Worm (Caenorhabditis elegans) whole organism, L1 larva: ENCODE results near the gene zgpa-1.

Experiments used
- C16A3.4 ChIP-seq: fragments of 150-350 bp; optimal IDR thresholded peaks from 2 replicates; lab custom pipeline; 2014; ENCODE audit warnings: missing biosample characterization, missing genetic modification characterization
- F16B12.6 ChIP-seq: fragments of 150-350 bp; optimal IDR thresholded peaks from 2 replicates; lab custom pipeline; 2014; ENCODE audit warnings: missing biosample characterization, missing genetic modification characterization
- Y116A8C.19 ChIP-seq: sonication (generic microtip); optimal IDR thresholded peaks from 2 replicates; lab custom pipeline; 2016; ENCODE audit warnings: missing compliant biosample characterization, missing genetic modification characterization, borderline replicate concordance
- aly-2 ChIP-seq: fragments of 150-350 bp; optimal IDR thresholded peaks from 2 replicates; lab custom pipeline; 2014; ENCODE audit warnings: missing biosample characterization, missing genetic modification characterization
- blmp-1 ChIP-seq: fragments of 150-350 bp; optimal IDR thresholded peaks from 2 replicates; lab custom pipeline; 2014; ENCODE audit warnings: missing biosample characterization, missing genetic modification characterization
- ceh-82 ChIP-seq, 3 experiments: fragments of 150-350 bp in 1 of 3; sonication (generic microtip) in 2 of 3; optimal IDR thresholded peaks; 2 replicates each; lab custom pipeline; 2014 to 2017; ENCODE audit warnings: missing biosample characterization in 3 of 3, missing genetic modification characterization in 3 of 3
- ceh-88 ChIP-seq: fragments of 200-800 bp; sonication (Bioruptor generic); IDR thresholded peaks from 2 replicates; pipeline ENCODE4 v1.3.6; 2022; ENCODE audit warnings: missing genetic modification characterization, missing compliant biosample characterization
- ceh-90 ChIP-seq: sonication (generic microtip); optimal IDR thresholded peaks from 2 replicates; lab custom pipeline; 2016; ENCODE audit warnings: missing genetic modification characterization, missing compliant biosample characterization
- efl-1 ChIP-seq, 4 experiments: fragments of 150-350 bp; optimal IDR thresholded peaks in 3 of 4; peaks in 1 of 4; 1 replicate in 1 of 4; 2 replicates in 3 of 4; lab custom pipeline; 2014; ENCODE audit warnings: missing biosample characterization in 2 of 4, missing genetic modification characterization in 2 of 4, missing genetic modification reagents in 2 of 4
- egl-27 ChIP-seq, 2 experiments: fragments of 150-350 bp in 1 of 2; sonication (generic microtip); optimal IDR thresholded peaks; 3 replicates each; lab custom pipeline; 2017 to 2018; ENCODE audit warnings: missing biosample characterization in 2 of 2, missing genetic modification characterization in 2 of 2, missing genetic modification reagents in 2 of 2
- elt-3 ChIP-seq, 6 experiments: fragments of 150-350 bp in 1 of 6; sonication (generic microtip); optimal IDR thresholded peaks; 2 replicates each; lab custom pipeline; 2017 to 2018; ENCODE audit warnings: missing biosample characterization in 6 of 6, missing genetic modification characterization in 6 of 6, inconsistent platforms in 1 of 6
- fkh-10 ChIP-seq: sonication (generic microtip); optimal IDR thresholded peaks from 2 replicates; lab custom pipeline; 2017; ENCODE audit warnings: missing biosample characterization, missing genetic modification reagents, missing genetic modification characterization
- fkh-8 ChIP-seq: sonication (generic microtip); optimal IDR thresholded peaks from 2 replicates; lab custom pipeline; 2016; ENCODE audit warnings: mild to moderate bottlenecking, missing genetic modification characterization, missing compliant biosample characterization
- fos-1 ChIP-seq: fragments of 150-350 bp; optimal IDR thresholded peaks from 2 replicates; lab custom pipeline; 2014; ENCODE audit warnings: missing biosample characterization, missing genetic modification characterization
- grh-1 ChIP-seq: fragments of 200-800 bp; sonication (Bioruptor generic); IDR thresholded peaks from 2 replicates; pipeline ENCODE4 v1.3.6; 2022; ENCODE audit warnings: missing genetic modification reagents, missing genetic modification characterization, missing compliant biosample characterization
- irx-1 ChIP-seq: sonication (generic microtip); optimal IDR thresholded peaks from 2 replicates; lab custom pipeline; 2016; ENCODE audit warnings: missing genetic modification characterization, missing compliant biosample characterization
- isw-1 ChIP-seq: fragments of 200-800 bp; sonication (Bioruptor generic); IDR thresholded peaks from 2 replicates; pipeline ENCODE4 v1.3.6; 2022; ENCODE audit warnings: missing genetic modification characterization, missing compliant biosample characterization
- jun-1 ChIP-seq: fragments of 150-350 bp; optimal IDR thresholded peaks from 2 replicates; lab custom pipeline; 2014; ENCODE audit warnings: missing biosample characterization, missing genetic modification reagents, missing genetic modification characterization
- lin-13 ChIP-seq: fragments of 150-350 bp; optimal IDR thresholded peaks from 2 replicates; lab custom pipeline; 2014; ENCODE audit warnings: missing biosample characterization, missing genetic modification reagents, missing genetic modification characterization
- lin-14 ChIP-seq: fragments of 200-800 bp; sonication (Bioruptor generic); optimal IDR thresholded peaks from 2 replicates; lab custom pipeline; 2018; ENCODE audit warnings: mild to moderate bottlenecking, missing genetic modification characterization, moderate library complexity, missing compliant biosample characterization
- lin-15B ChIP-seq: fragments of 150-350 bp; sonication (generic microtip); optimal IDR thresholded peaks from 3 replicates; lab custom pipeline; 2014; ENCODE audit warnings: missing biosample characterization, missing genetic modification characterization
- lin-39 ChIP-seq: fragments of 150-350 bp; optimal IDR thresholded peaks from 2 replicates; lab custom pipeline; 2014; ENCODE audit warnings: missing biosample characterization, missing genetic modification reagents, missing genetic modification characterization
- lsy-2 ChIP-seq, 2 experiments: fragments of 150-350 bp; optimal IDR thresholded peaks; 2 replicates each; lab custom pipeline; 2014; ENCODE audit warnings: missing biosample characterization in 2 of 2, missing genetic modification characterization in 2 of 2
- mdl-1 ChIP-seq, 2 experiments: fragments of 150-350 bp; optimal IDR thresholded peaks; 2 replicates each; lab custom pipeline; 2014 to 2017; ENCODE audit warnings: missing biosample characterization in 2 of 2, missing genetic modification characterization in 2 of 2, inconsistent platforms in 1 of 2
- mef-2 ChIP-seq: fragments of 150-350 bp; optimal IDR thresholded peaks from 2 replicates; lab custom pipeline; 2014; ENCODE audit warnings: missing biosample characterization, missing genetic modification characterization
- mep-1 ChIP-seq: fragments of 150-350 bp; optimal IDR thresholded peaks from 2 replicates; lab custom pipeline; 2014; ENCODE audit warnings: missing biosample characterization, missing genetic modification characterization
- nhr-19 ChIP-seq: fragments of 200-800 bp; sonication (Bioruptor generic); conservative IDR thresholded peaks from 2 replicates; pipeline ENCODE4 v1.3.6; 2022; ENCODE audit warnings: missing genetic modification characterization, missing compliant biosample characterization
- nhr-20 ChIP-seq: sonication (generic microtip); optimal IDR thresholded peaks from 2 replicates; lab custom pipeline; 2016; ENCODE audit warnings: mild to moderate bottlenecking, missing genetic modification characterization, missing compliant biosample characterization
- nhr-28 ChIP-seq: fragments of 150-350 bp; optimal IDR thresholded peaks from 2 replicates; lab custom pipeline; 2014; ENCODE audit warnings: missing biosample characterization, missing genetic modification characterization
- nhr-47 ChIP-seq: sonication (generic microtip); optimal IDR thresholded peaks from 2 replicates; lab custom pipeline; 2016; ENCODE audit warnings: mild to moderate bottlenecking, missing genetic modification characterization, moderate library complexity, missing compliant biosample characterization
- nhr-71 ChIP-seq: sonication (generic microtip); optimal IDR thresholded peaks from 2 replicates; lab custom pipeline; 2016; ENCODE audit warnings: mild to moderate bottlenecking, missing genetic modification characterization, moderate library complexity, missing compliant biosample characterization
- nhr-76 ChIP-seq: sonication (generic microtip); optimal IDR thresholded peaks from 2 replicates; lab custom pipeline; 2017; ENCODE audit warnings: missing biosample characterization, missing genetic modification characterization
- nhr-77 ChIP-seq: fragments of 150-350 bp; optimal IDR thresholded peaks from 2 replicates; lab custom pipeline; 2014; ENCODE audit warnings: missing biosample characterization, missing genetic modification characterization
- nhr-85 ChIP-seq: sonication (generic microtip); peaks from one replicate; lab custom pipeline; 2016; ENCODE audit warnings: missing genetic modification characterization, inconsistent platforms, missing compliant biosample characterization
- nhr-90 ChIP-seq: sonication (generic microtip); optimal IDR thresholded peaks from 2 replicates; lab custom pipeline; 2016; ENCODE audit warnings: mild to moderate bottlenecking, missing genetic modification characterization, missing compliant biosample characterization; ENCODE audit not compliant: poor library complexity
- pag-3 ChIP-seq: sonication (generic microtip); optimal IDR thresholded peaks from 2 replicates; lab custom pipeline; 2017; ENCODE audit warnings: missing genetic modification characterization, mild to moderate bottlenecking, missing compliant biosample characterization, antibody characterized with exemption, borderline replicate concordance; ENCODE audit not compliant: insufficient read depth
- rnt-1 ChIP-seq: sonication (generic microtip); optimal IDR thresholded peaks from 2 replicates; lab custom pipeline; 2016; ENCODE audit warnings: mild to moderate bottlenecking, missing genetic modification characterization, moderate library complexity, missing compliant biosample characterization
- snu-23 ChIP-seq: sonication (generic microtip); optimal IDR thresholded peaks from 2 replicates; lab custom pipeline; 2016; ENCODE audit warnings: missing genetic modification characterization, missing compliant biosample characterization
- swsn-7 ChIP-seq: sonication (generic microtip); optimal IDR thresholded peaks from 2 replicates; lab custom pipeline; 2016; ENCODE audit warnings: missing genetic modification characterization, missing compliant biosample characterization
- tbx-2 ChIP-seq: sonication (generic microtip); optimal IDR thresholded peaks from 2 replicates; lab custom pipeline; 2016; ENCODE audit warnings: missing genetic modification characterization, missing compliant biosample characterization
- unc-130 ChIP-seq: fragments of 150-350 bp; optimal IDR thresholded peaks from 2 replicates; lab custom pipeline; 2017; ENCODE audit warnings: missing biosample characterization, missing genetic modification characterization, inconsistent platforms
- unc-30 ChIP-seq: sonication (generic microtip); optimal IDR thresholded peaks from 2 replicates; lab custom pipeline; 2017; ENCODE audit warnings: missing biosample characterization, missing genetic modification characterization
- unc-62 ChIP-seq: fragments of 150-350 bp; optimal IDR thresholded peaks from 2 replicates; lab custom pipeline; 2014; ENCODE audit warnings: missing biosample characterization, missing genetic modification reagents, missing genetic modification characterization
- unc-98 ChIP-seq: fragments of 200-800 bp; sonication (Bioruptor generic); IDR thresholded peaks from 2 replicates; pipeline ENCODE4 v1.3.6; 2022; ENCODE audit warnings: missing genetic modification characterization, missing compliant biosample characterization
- xbp-1 ChIP-seq: sonication (generic microtip); optimal IDR thresholded peaks from 2 replicates; lab custom pipeline; 2016; ENCODE audit warnings: missing genetic modification characterization, missing compliant biosample characterization
- zag-1 ChIP-seq: fragments of 150-350 bp; optimal IDR thresholded peaks from 2 replicates; lab custom pipeline; 2014; ENCODE audit warnings: missing biosample characterization, missing genetic modification characterization
- ztf-11 ChIP-seq, 2 experiments: sonication (generic microtip); optimal IDR thresholded peaks; 2 replicates each; lab custom pipeline; 2016 to 2017; ENCODE audit warnings: missing genetic modification characterization in 2 of 2, missing biosample characterization in 1 of 2, missing compliant biosample characterization in 1 of 2

Gene zgpa-1

ce11 chrIV:7824649-7825048, 12.0 kb upstream of the zgpa-1 start:
- TF ChIP-seq ceh-82 (tag; optimal IDR thresholded peaks at IDR 0.05; lab: Kevin White, UChicago) (no peak), nhr-77 (tag; lab: Kevin White, UChicago) (no peak), fkh-8 (no peak), blmp-1 (tag; lab: Kevin White, UChicago) (peak; percentile 24), mef-2 (tag; lab: Kevin White, UChicago) (no peak), swsn-7 (tag; lab: Kevin White, UChicago) (no peak), nhr-19 (GFP tag; lab: Robert Waterston, UW) (no peak), rnt-1 (tag; lab: Kevin White, UChicago) (peak; percentile 7), mdl-1 (tag; optimal IDR thresholded peaks at IDR 0.05; lab: Kevin White, UChicago) (no peak), lin-39 (tag; lab: Kevin White, UChicago) (no peak), nhr-85 (tag; lab: Kevin White, UChicago) (peak; percentile 94), aly-2 (tag; lab: Kevin White, UChicago) (peak; percentile 23), mep-1 (peak; percentile 29), lsy-2 (tag; optimal IDR thresholded peaks at IDR 0.05; lab: Kevin White, UChicago) (peak in 1 of 2 experiments; percentile 31), tbx-2 (tag; lab: Kevin White, UChicago) (peak; percentile 47), grh-1 (GFP tag; lab: Robert Waterston, UW) (peak; percentile 82), lin-14 (GFP tag; lab: Kevin White, UChicago) (peak; percentile 74), nhr-28 (tag; lab: Kevin White, UChicago) (no peak), elt-3 (tag; optimal IDR thresholded peaks at IDR 0.05; lab: Kevin White, UChicago) (no peak), C16A3.4 (tag; lab: Kevin White, UChicago) (no peak), nhr-90 (tag; lab: Kevin White, UChicago) (peak; percentile 32), ceh-88 (GFP tag; lab: Robert Waterston, UW) (no peak), ceh-90 (tag; lab: Kevin White, UChicago) (no peak), ztf-11 (tag; optimal IDR thresholded peaks at IDR 0.05; lab: Kevin White, UChicago) (no peak), efl-1 (optimal IDR thresholded peaks at IDR 0.05; lab: Kevin White, UChicago) (no peak), efl-1 (GFP tag; optimal IDR thresholded peaks at IDR 0.05 in 1 of 2; lab: Kevin White, UChicago) (peak in 1 of 2 experiments; percentile 55), nhr-20 (peak; percentile 5), unc-62 (GFP tag; lab: Kevin White, UChicago) (no peak), lin-13 (no peak), snu-23 (GFP tag; lab: Kevin White, UChicago) (peak; percentile 38), nhr-71 (peak; percentile 43)

DNA sequence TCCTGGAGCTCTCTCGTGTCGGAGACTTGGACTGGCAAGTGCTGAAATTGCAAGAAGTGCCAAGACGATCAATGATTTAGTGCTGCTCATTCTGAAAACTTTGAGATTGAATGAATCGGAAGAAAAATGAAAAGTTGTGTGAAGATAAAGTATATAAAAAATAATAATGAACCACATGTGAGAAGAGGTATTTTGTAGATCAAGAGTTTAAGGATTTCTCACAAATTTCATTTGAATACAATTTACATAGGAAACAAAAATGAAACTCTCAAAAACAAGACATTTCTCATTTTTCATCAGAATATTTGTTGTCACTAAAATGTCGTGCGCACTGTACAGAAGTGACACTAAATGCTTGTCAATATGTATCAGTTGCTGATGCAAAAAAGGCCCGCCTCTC, 9.9 kb upstream of the zgpa-1 start, which contains the start of gene T14A8.2:
T14A8.2 (minus strand) TSS at position 101 of the 400 bp plus-strand sequence.
- TF ChIP-seq lin-15B (tag; lab: Kevin White, UChicago) (no peak), nhr-76 (tag; lab: Kevin White, UChicago) (no peak), unc-62 (GFP tag; lab: Kevin White, UChicago) (no peak), lin-14 (GFP tag; lab: Kevin White, UChicago) (no peak)

DNA sequence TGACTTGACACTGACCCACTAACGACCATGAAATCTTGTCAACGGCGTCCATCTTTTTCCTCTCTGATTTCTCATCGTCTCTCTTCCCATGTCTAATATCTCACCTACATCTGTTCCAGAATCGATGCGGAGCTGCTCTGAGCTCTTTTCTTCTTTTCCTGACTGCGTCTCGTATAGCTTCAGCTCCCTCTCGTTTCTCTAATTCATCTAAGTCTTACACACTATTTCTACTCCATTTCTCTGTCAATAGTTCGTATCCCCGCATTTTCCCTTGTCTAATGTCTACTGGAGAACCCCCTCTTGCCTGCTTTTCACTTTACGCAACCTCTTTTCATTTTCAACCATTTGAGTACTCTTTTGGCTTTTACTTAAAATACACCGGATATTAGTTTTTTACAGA, 5.2 kb upstream of the zgpa-1 start, which contains the start of gene ric-3:
ric-3 (plus strand) TSS at position 400 of the 400 bp plus-strand sequence.
- TF ChIP-seq blmp-1 (tag; lab: Kevin White, UChicago) (peak; percentile 77), lin-13 (no peak), elt-3 (tag; optimal IDR thresholded peaks at IDR 0.05; lab: Kevin White, UChicago) (no peak), grh-1 (GFP tag; lab: Robert Waterston, UW) (no peak), irx-1 (tag; lab: Kevin White, UChicago) (peak; percentile 48), efl-1 (optimal IDR thresholded peaks at IDR 0.05; lab: Kevin White, UChicago) (peak; percentile 68 to 78), efl-1 (GFP tag; optimal IDR thresholded peaks at IDR 0.05 in 1 of 2; lab: Kevin White, UChicago) (peak; percentile 32 to 95), isw-1 (GFP tag; lab: Robert Waterston, UW) (peak; percentile 56; the same call in 1 of the 2 replicates), aly-2 (tag; lab: Kevin White, UChicago) (peak; percentile 57), fos-1 (tag; lab: Kevin White, UChicago) (peak; percentile 52), nhr-28 (tag; lab: Kevin White, UChicago) (no peak), xbp-1 (tag; lab: Kevin White, UChicago) (peak; percentile 43), nhr-47 (peak; percentile 72), lin-14 (GFP tag; lab: Kevin White, UChicago) (peak; percentile 95), zag-1 (tag; lab: Kevin White, UChicago) (peak; percentile 23), jun-1 (tag; lab: Kevin White, UChicago) (peak; percentile 54), mep-1 (peak; percentile 84), egl-27 (tag; optimal IDR thresholded peaks at IDR 0.05; lab: Kevin White, UChicago) (no peak), unc-30 (tag; lab: Kevin White, UChicago) (no peak), F16B12.6 (tag; lab: Kevin White, UChicago) (no peak), pag-3 (no peak), unc-130 (no peak), nhr-71 (peak; percentile 87), Y116A8C.19 (tag; lab: Kevin White, UChicago) (no peak), C16A3.4 (tag; lab: Kevin White, UChicago) (peak; percentile 5), snu-23 (GFP tag; lab: Kevin White, UChicago) (peak; percentile 78), fkh-10 (peak; percentile 47), unc-98 (GFP tag; lab: Robert Waterston, UW) (no peak)
